Worm (Caenorhabditis elegans) whole organism, L3 larva: ENCODE measurements around the gene hsp-110.
A peak's percentile ranks its signal among the peaks of the same experiment; 100 is the strongest.

Experiments
- R02D3.7 ChIP-seq: fragments of 150-350 bp; optimal IDR thresholded peaks from 2 replicates; lab custom pipeline; 2014; ENCODE audit warnings: missing biosample characterization, missing genetic modification characterization
- ZK546.5 ChIP-seq: sonication (generic microtip); optimal IDR thresholded peaks from 2 replicates; lab custom pipeline; 2017; ENCODE audit warnings: missing biosample characterization, missing genetic modification characterization
- aly-2 ChIP-seq: fragments of 150-350 bp; optimal IDR thresholded peaks from 2 replicates; lab custom pipeline; 2014; ENCODE audit warnings: missing biosample characterization, missing genetic modification characterization
- ama-1 ChIP-seq: fragments of 150-350 bp; optimal IDR thresholded peaks from 2 replicates; lab custom pipeline; 2018
- ceh-16 ChIP-seq: sonication (generic microtip); optimal IDR thresholded peaks from 2 replicates; lab custom pipeline; 2017; ENCODE audit warnings: missing biosample characterization, missing genetic modification characterization
- ceh-28 ChIP-seq: fragments of 150-350 bp; optimal IDR thresholded peaks from 2 replicates; lab custom pipeline; 2014; ENCODE audit warnings: missing biosample characterization, missing genetic modification reagents, missing genetic modification characterization
- ceh-82 ChIP-seq: fragments of 150-350 bp; optimal IDR thresholded peaks from 2 replicates; lab custom pipeline; 2014; ENCODE audit warnings: missing biosample characterization, missing genetic modification characterization
- ceh-9 ChIP-seq: sonication (generic microtip); optimal IDR thresholded peaks from 2 replicates; lab custom pipeline; 2018; ENCODE audit warnings: missing biosample characterization, missing genetic modification characterization
- daf-12 ChIP-seq: fragments of 150-350 bp; optimal IDR thresholded peaks from 2 replicates; lab custom pipeline; 2014; ENCODE audit warnings: missing biosample characterization, missing genetic modification reagents, missing genetic modification characterization
- egl-27 ChIP-seq: sonication (generic microtip); optimal IDR thresholded peaks from 4 replicates; lab custom pipeline; 2017; ENCODE audit warnings: missing biosample characterization, missing genetic modification reagents, missing genetic modification characterization
- egl-5 ChIP-seq: fragments of 150-350 bp; optimal IDR thresholded peaks from 2 replicates; lab custom pipeline; 2017; ENCODE audit warnings: missing biosample characterization, missing genetic modification reagents, missing genetic modification characterization, inconsistent platforms
- elt-1 ChIP-seq: fragments of 150-350 bp; optimal IDR thresholded peaks from 2 replicates; lab custom pipeline; 2014; ENCODE audit warnings: missing biosample characterization, missing genetic modification characterization
- elt-2 ChIP-seq: sonication (generic microtip); optimal IDR thresholded peaks from 2 replicates; lab custom pipeline; 2016; ENCODE audit warnings: missing genetic modification reagents, mild to moderate bottlenecking, missing genetic modification characterization, missing compliant biosample characterization
- elt-3 ChIP-seq, 3 experiments: fragments of 150-350 bp in 1 of 3; sonication (generic microtip) in 2 of 3; optimal IDR thresholded peaks; 2 replicates in 2 of 3; 4 replicates in 1 of 3; lab custom pipeline; 2014 to 2017; ENCODE audit warnings: missing biosample characterization in 3 of 3, missing genetic modification characterization in 3 of 3
- eor-1 ChIP-seq, 2 experiments: fragments of 150-350 bp; optimal IDR thresholded peaks; 2 replicates each; lab custom pipeline; 2014 to 2018; ENCODE audit warnings: missing biosample characterization in 2 of 2, missing genetic modification characterization in 2 of 2
- fkh-10 ChIP-seq: sonication (generic microtip); optimal IDR thresholded peaks from 2 replicates; lab custom pipeline; 2017; ENCODE audit warnings: missing biosample characterization, missing genetic modification reagents, missing genetic modification characterization
- fkh-2 ChIP-seq: fragments of 150-350 bp; optimal IDR thresholded peaks from 2 replicates; lab custom pipeline; 2014; ENCODE audit warnings: missing biosample characterization, missing genetic modification reagents, missing genetic modification characterization
- fos-1 ChIP-seq: fragments of 150-350 bp; optimal IDR thresholded peaks from 2 replicates; lab custom pipeline; 2014; ENCODE audit warnings: missing biosample characterization, missing genetic modification characterization
- hmg-11 ChIP-seq: sonication (generic microtip); optimal IDR thresholded peaks from 2 replicates; lab custom pipeline; 2016; ENCODE audit warnings: missing genetic modification characterization, missing compliant biosample characterization
- jun-1 ChIP-seq: fragments of 150-350 bp; optimal IDR thresholded peaks from 2 replicates; lab custom pipeline; 2014; ENCODE audit warnings: missing biosample characterization, missing genetic modification reagents, missing genetic modification characterization
- lin-15B ChIP-seq: fragments of 150-350 bp; optimal IDR thresholded peaks from 2 replicates; lab custom pipeline; 2014; ENCODE audit warnings: missing biosample characterization, missing genetic modification characterization
- lin-39 ChIP-seq: fragments of 150-350 bp; optimal IDR thresholded peaks from 2 replicates; lab custom pipeline; 2018; ENCODE audit warnings: missing biosample characterization, missing genetic modification reagents, missing genetic modification characterization
- lsy-12 ChIP-seq: sonication (generic microtip); optimal IDR thresholded peaks from 2 replicates; lab custom pipeline; 2016; ENCODE audit warnings: mild to moderate bottlenecking, missing genetic modification characterization, missing compliant biosample characterization
- mdl-1 ChIP-seq: fragments of 150-350 bp; optimal IDR thresholded peaks from 2 replicates; lab custom pipeline; 2014; ENCODE audit warnings: missing biosample characterization, missing genetic modification characterization
- mml-1 ChIP-seq: fragments of 150-350 bp; sonication (generic microtip); optimal IDR thresholded peaks from 3 replicates; lab custom pipeline; 2014; ENCODE audit warnings: missing biosample characterization, missing genetic modification characterization
- nfya-1 ChIP-seq: sonication (generic microtip); optimal IDR thresholded peaks from 2 replicates; lab custom pipeline; 2017; ENCODE audit warnings: missing genetic modification characterization, mild to moderate bottlenecking, missing compliant biosample characterization, antibody characterized with exemption, moderate library complexity; ENCODE audit not compliant: insufficient read depth
- nhr-11 ChIP-seq: fragments of 150-350 bp; optimal IDR thresholded peaks from 2 replicates; lab custom pipeline; 2014; ENCODE audit warnings: missing biosample characterization, missing genetic modification characterization
- nhr-12 ChIP-seq: fragments of 150-350 bp; optimal IDR thresholded peaks from 2 replicates; lab custom pipeline; 2014; ENCODE audit warnings: missing biosample characterization, missing genetic modification characterization
- nhr-23 ChIP-seq: fragments of 150-350 bp; optimal IDR thresholded peaks from 2 replicates; lab custom pipeline; 2014; ENCODE audit warnings: missing biosample characterization, missing genetic modification reagents, missing genetic modification characterization
- nhr-237 ChIP-seq: fragments of 150-350 bp; optimal IDR thresholded peaks from 2 replicates; lab custom pipeline; 2014; ENCODE audit warnings: missing biosample characterization, missing genetic modification characterization
- nhr-25 ChIP-seq: sonication (generic microtip); optimal IDR thresholded peaks from 2 replicates; lab custom pipeline; 2017; ENCODE audit warnings: missing biosample characterization, missing genetic modification characterization
- nhr-28 ChIP-seq: fragments of 150-350 bp; optimal IDR thresholded peaks from 2 replicates; lab custom pipeline; 2014; ENCODE audit warnings: missing biosample characterization, missing genetic modification characterization
- nhr-43 ChIP-seq: sonication (generic microtip); optimal IDR thresholded peaks from 2 replicates; lab custom pipeline; 2016; ENCODE audit warnings: mild to moderate bottlenecking, missing genetic modification characterization, missing compliant biosample characterization; ENCODE audit not compliant: poor library complexity, severe bottlenecking
- nhr-67 ChIP-seq: fragments of 150-350 bp; optimal IDR thresholded peaks from 2 replicates; lab custom pipeline; 2014; ENCODE audit warnings: missing biosample characterization, missing genetic modification characterization
- nhr-76 ChIP-seq: fragments of 150-350 bp; sonication (generic microtip); optimal IDR thresholded peaks from 5 replicates; lab custom pipeline; 2014; ENCODE audit warnings: missing biosample characterization, missing genetic modification characterization
- nhr-77 ChIP-seq: fragments of 150-350 bp; optimal IDR thresholded peaks from 2 replicates; lab custom pipeline; 2014; ENCODE audit warnings: missing biosample characterization, missing genetic modification characterization
- pha-4 ChIP-seq: fragments of 150-350 bp; optimal IDR thresholded peaks from 2 replicates; lab custom pipeline; 2014; ENCODE audit warnings: missing biosample characterization, missing genetic modification reagents, missing genetic modification characterization
- pqm-1 ChIP-seq: fragments of 150-350 bp; optimal IDR thresholded peaks from 2 replicates; lab custom pipeline; 2017; ENCODE audit warnings: missing biosample characterization, missing genetic modification characterization, inconsistent platforms
- sea-2 ChIP-seq: fragments of 150-350 bp; sonication (generic microtip); optimal IDR thresholded peaks from 4 replicates; lab custom pipeline; 2014; ENCODE audit warnings: missing biosample characterization, missing genetic modification reagents, missing genetic modification characterization
- skn-1 ChIP-seq: fragments of 150-350 bp; optimal IDR thresholded peaks from 2 replicates; lab custom pipeline; 2014; ENCODE audit warnings: missing biosample characterization, missing genetic modification characterization
- snpc-4 ChIP-seq: fragments of 150-350 bp; optimal IDR thresholded peaks from 2 replicates; lab custom pipeline; 2014; ENCODE audit warnings: missing biosample characterization, missing genetic modification characterization
- tbx-2 ChIP-seq: sonication (generic microtip); optimal IDR thresholded peaks from 2 replicates; lab custom pipeline; 2016; ENCODE audit warnings: mild to moderate bottlenecking, missing genetic modification characterization, missing compliant biosample characterization
- unc-39 ChIP-seq: sonication (generic microtip); optimal IDR thresholded peaks from 4 replicates; lab custom pipeline; 2017; ENCODE audit warnings: missing biosample characterization, missing genetic modification characterization
- unc-62 ChIP-seq: fragments of 150-350 bp; sonication (generic microtip); optimal IDR thresholded peaks from 4 replicates; lab custom pipeline; 2014; ENCODE audit warnings: missing biosample characterization, missing genetic modification reagents, missing genetic modification characterization
- zag-1 ChIP-seq: fragments of 150-350 bp; optimal IDR thresholded peaks from 2 replicates; lab custom pipeline; 2014; ENCODE audit warnings: missing biosample characterization, missing genetic modification characterization
- ztf-11 ChIP-seq: fragments of 150-350 bp; optimal IDR thresholded peaks from 2 replicates; lab custom pipeline; 2014; ENCODE audit warnings: missing biosample characterization, missing genetic modification characterization
- ztf-4 ChIP-seq: fragments of 150-350 bp; optimal IDR thresholded peaks from 2 replicates; lab custom pipeline; 2014; ENCODE audit warnings: missing biosample characterization, missing genetic modification characterization

hsp-110 gene

ce11 chrIII:8425076-8425475 is 21.6 kb downstream of the hsp-110 start (continued):
- TF ChIP-seq mdl-1: no peak
- peak; percentile 1 for TF ChIP-seq R02D3.7 (tag; lab: Kevin White, UChicago)
- TF ChIP-seq pha-4 (tag; lab: Kevin White, UChicago): peak; percentile 67
- TF ChIP-seq ceh-9 (tag; lab: Kevin White, UChicago): no peak
- peak; percentile 22 for TF ChIP-seq nhr-11 (tag; lab: Kevin White, UChicago)

ce11 chrIII:8417968-8418267 is 28.8 kb downstream of the hsp-110 start, which contains the start of gene sor-1:
TSS of gene sor-1 (plus strand) at chrIII:8418168.
- TF ChIP-seq daf-12 (no peak), ama-1 (lab: Kevin White, UChicago) (peak; percentile 12)

DNA sequence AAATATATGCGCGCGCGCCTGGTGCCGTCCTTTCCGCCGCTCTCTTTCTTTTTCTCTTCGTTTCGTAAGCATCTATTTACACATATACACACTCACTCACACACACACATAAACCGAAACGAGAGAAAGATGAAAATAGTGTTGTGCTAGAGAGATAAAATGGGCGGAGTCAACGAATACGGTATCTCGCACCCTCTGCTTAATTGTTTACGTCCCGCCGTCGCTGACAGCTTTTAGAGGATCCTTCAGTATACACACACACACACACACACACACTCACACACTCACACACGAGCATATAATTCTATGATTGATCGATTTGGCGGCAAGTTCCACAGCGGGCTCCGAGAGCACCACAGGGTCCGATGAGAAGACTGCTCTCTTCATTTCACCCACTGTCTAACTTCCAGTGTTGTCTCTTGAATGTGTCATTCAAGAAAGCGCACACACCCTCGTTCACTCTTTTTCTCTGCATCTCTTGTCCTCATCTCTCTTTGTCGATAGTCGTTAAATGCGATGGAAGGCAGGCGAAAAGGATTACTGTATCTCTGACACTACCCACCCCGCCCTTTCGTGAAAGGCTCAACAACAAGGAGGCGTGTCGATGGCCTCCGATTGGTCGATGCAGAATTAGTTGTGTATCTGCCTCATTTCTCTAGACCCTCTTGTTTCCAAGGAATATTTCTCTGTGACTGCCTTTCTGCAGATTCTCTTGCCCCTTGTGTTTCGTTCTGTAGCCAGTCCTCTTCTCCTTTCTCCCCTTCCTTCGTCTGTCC is 29.3 kb downstream of the hsp-110 start:
- TF ChIP-seq zag-1 (peak; percentile 82), ztf-11 (tag; lab: Kevin White, UChicago) (peak; percentile 24), eor-1 (tag; optimal IDR thresholded peaks at IDR 0.05; lab: Kevin White, UChicago) (no peak), nhr-11 (tag; lab: Kevin White, UChicago) (peak; percentile 67), ceh-9 (tag; lab: Kevin White, UChicago) (no peak), aly-2 (tag; lab: Kevin White, UChicago) (no peak), nfya-1 (tag; lab: Kevin White, UChicago) (peak; percentile 100), hmg-11 (tag; lab: Kevin White, UChicago) (peak; percentile 76), ceh-16 (tag; lab: Kevin White, UChicago) (no peak), pqm-1 (tag; lab: Kevin White, UChicago) (peak; percentile 79), nhr-76 (no peak), lin-39 (tag; lab: Kevin White, UChicago) (peak; percentile 91), nhr-25 (tag; lab: Kevin White, UChicago) (peak; percentile 91), nhr-28 (no peak), tbx-2 (tag; lab: Kevin White, UChicago) (peak; percentile 76), elt-2 (peak; percentile 77), elt-3 (tag; optimal IDR thresholded peaks at IDR 0.05; lab: Kevin White, UChicago) (no peak), jun-1 (tag; lab: Kevin White, UChicago) (peak; percentile 67), ceh-28 (tag; lab: Kevin White, UChicago) (peak; percentile 97), R02D3.7 (tag; lab: Kevin White, UChicago) (peak; percentile 86), lin-15B (tag; lab: Kevin White, UChicago) (peak; percentile 94), unc-39 (tag; lab: Kevin White, UChicago) (peak; percentile 30), nhr-23 (tag; lab: Kevin White, UChicago) (peak; percentile 89), snpc-4 (peak; percentile 79), pha-4 (tag; lab: Kevin White, UChicago) (peak; percentile 86), nhr-67 (tag; lab: Kevin White, UChicago) (no peak), lsy-12 (peak; percentile 95), fkh-10 (GFP tag; lab: Kevin White, UChicago) (peak; percentile 58), ztf-4 (tag; lab: Kevin White, UChicago) (no peak), unc-62 (peak; percentile 94), ceh-82 (tag; lab: Kevin White, UChicago) (peak; percentile 89), fkh-2 (tag; lab: Kevin White, UChicago) (peak; percentile 85), skn-1 (peak; percentile 32), nhr-237 (tag; lab: Kevin White, UChicago) (no peak), sea-2 (peak; percentile 35), fos-1 (tag; lab: Kevin White, UChicago) (no peak), nhr-43 (tag; lab: Kevin White, UChicago) (peak; percentile 43), mml-1 (tag; lab: Kevin White, UChicago) (no peak), nhr-12 (tag; lab: Kevin White, UChicago) (no peak), ZK546.5 (tag; lab: Kevin White, UChicago) (peak; percentile 5), egl-5 (tag; lab: Kevin White, UChicago) (peak; percentile 93), egl-27 (tag; lab: Kevin White, UChicago) (no peak), elt-1 (tag; lab: Kevin White, UChicago) (peak; percentile 53), mdl-1 (peak; percentile 74), daf-12 (no peak), nhr-77 (tag; lab: Kevin White, UChicago) (no peak), ama-1 (lab: Kevin White, UChicago) (no peak)
